Fruit fly (Drosophila melanogaster) whole organism, embryonic: ENCODE measurements around the gene Vti1b.

Source experiments
- Awh ChIP-seq: fragments of 200-800 bp; sonication (Bioruptor generic); IDR thresholded peaks from 2 replicates; pipeline ENCODE4, ENCODE4 v1.3.6; 2022; ENCODE audit warnings: missing biosample characterization, missing genetic modification characterization
- BEAF-32 ChIP-seq: fragments of 200-800 bp; sonication (Bioruptor generic); optimal IDR thresholded peaks from 3 replicates; lab custom pipeline; 2017; ENCODE audit warnings: missing biosample characterization, missing genetic modification characterization, mild to moderate bottlenecking, moderate library complexity, missing genetic modification reagents
- CG11398 ChIP-seq: fragments of 200-800 bp; sonication (Bioruptor generic); optimal IDR thresholded peaks from 2 replicates; lab custom pipeline; 2016; ENCODE audit warnings: missing biosample characterization, missing genetic modification characterization
- CG11560 ChIP-seq: fragments of 200-800 bp; sonication (Bioruptor generic); IDR thresholded peaks from 3 replicates; pipeline ENCODE4 v1.3.6; 2022; ENCODE audit warnings: missing biosample characterization, missing genetic modification characterization
- CG12071 ChIP-seq: fragments of 200-800 bp; sonication (Bioruptor generic); optimal IDR thresholded peaks from 3 replicates; lab custom pipeline; 2018; ENCODE audit warnings: missing biosample characterization, mild to moderate bottlenecking, missing genetic modification characterization
- CG12219 ChIP-seq: fragments of 200-800 bp; sonication (Bioruptor generic); optimal IDR thresholded peaks from 3 replicates; lab custom pipeline; 2018; ENCODE audit warnings: missing biosample characterization, mild to moderate bottlenecking, missing genetic modification characterization
- CG12391 ChIP-seq: fragments of 200-800 bp; sonication (Bioruptor generic); optimal IDR thresholded peaks from 3 replicates; lab custom pipeline; 2018; ENCODE audit warnings: missing biosample characterization, mild to moderate bottlenecking, missing genetic modification characterization, moderate library complexity
- CG12659 ChIP-seq: fragments of 200-800 bp; sonication (Bioruptor generic); optimal IDR thresholded peaks from 3 replicates; lab custom pipeline; 2017; ENCODE audit warnings: mild to moderate bottlenecking, missing biosample characterization, missing genetic modification reagents, missing genetic modification characterization
- CG13894 ChIP-seq: fragments of 200-800 bp; sonication (Bioruptor generic); optimal IDR thresholded peaks from 3 replicates; lab custom pipeline; 2018; ENCODE audit warnings: missing biosample characterization, mild to moderate bottlenecking, missing genetic modification characterization, moderate library complexity
- CG14014 ChIP-seq: fragments of 200-800 bp; sonication (Bioruptor generic); IDR thresholded peaks from 2 replicates; pipeline ENCODE4 v1.3.6; 2022; ENCODE audit warnings: missing biosample characterization, missing genetic modification characterization
- CG15696 ChIP-seq: fragments of 200-800 bp; sonication (Bioruptor generic); optimal IDR thresholded peaks from 2 replicates; lab custom pipeline; 2019; ENCODE audit warnings: missing biosample characterization, mild to moderate bottlenecking, missing genetic modification characterization, moderate library complexity
- CG17186 ChIP-seq: fragments of 200-800 bp; sonication (Bioruptor generic); optimal IDR thresholded peaks from 3 replicates; lab custom pipeline; 2017; ENCODE audit warnings: missing biosample characterization, missing genetic modification reagents, missing genetic modification characterization
- CG17568 ChIP-seq: fragments of 200-800 bp; sonication (Bioruptor generic); optimal IDR thresholded peaks from 2 replicates; lab custom pipeline; 2018; ENCODE audit warnings: missing biosample characterization, mild to moderate bottlenecking, missing genetic modification characterization, moderate library complexity
- CG1792 ChIP-seq: fragments of 200-800 bp; sonication (Bioruptor generic); optimal IDR thresholded peaks from 2 replicates; lab custom pipeline; 2016; ENCODE audit warnings: missing biosample characterization, missing genetic modification characterization
- CG32532 ChIP-seq: fragments of 200-800 bp; sonication (Bioruptor generic); IDR thresholded peaks from 2 replicates; pipeline ENCODE4 v1.3.6; 2022; ENCODE audit warnings: missing biosample characterization, missing genetic modification characterization
- CG32767 ChIP-seq: fragments of 200-800 bp; sonication (Bioruptor generic); IDR thresholded peaks from 2 replicates; pipeline ENCODE4 v1.3.6; 2022; ENCODE audit warnings: missing biosample characterization, missing genetic modification characterization
- CG4820 ChIP-seq: fragments of 200-800 bp; sonication (Bioruptor generic); optimal IDR thresholded peaks from 3 replicates; lab custom pipeline; 2016; ENCODE audit warnings: missing biosample characterization, missing genetic modification characterization
- CG4854 ChIP-seq: fragments of 200-800 bp; sonication (Bioruptor generic); optimal IDR thresholded peaks from 2 replicates; lab custom pipeline; 2016; ENCODE audit warnings: missing biosample characterization, missing genetic modification characterization, inconsistent platforms
- CG7271 ChIP-seq: fragments of 200-800 bp; sonication (Bioruptor generic); optimal IDR thresholded peaks from 2 replicates; lab custom pipeline; 2018; ENCODE audit warnings: missing biosample characterization, mild to moderate bottlenecking, missing genetic modification characterization, moderate library complexity
- CG7372 ChIP-seq: fragments of 200-800 bp; sonication (Bioruptor generic); IDR thresholded peaks from 2 replicates; pipeline ENCODE4 v1.3.6; 2022; ENCODE audit warnings: missing biosample characterization, missing genetic modification characterization
- CG9215 ChIP-seq: fragments of 200-800 bp; sonication (Bioruptor generic); IDR thresholded peaks from 2 replicates; pipeline ENCODE4 v1.3.6; 2022; ENCODE audit warnings: missing biosample characterization, missing genetic modification characterization
- D19A ChIP-seq: fragments of 200-800 bp; optimal IDR thresholded peaks from 3 replicates; lab custom pipeline; 2019; ENCODE audit warnings: missing biosample characterization, mild to moderate bottlenecking, missing genetic modification characterization, moderate library complexity
- Ets97D ChIP-seq: fragments of 200-800 bp; sonication (Bioruptor generic); optimal IDR thresholded peaks from 3 replicates; lab custom pipeline; 2016; ENCODE audit warnings: missing biosample characterization, missing genetic modification characterization
- Fer3 ChIP-seq: fragments of 200-800 bp; sonication (Bioruptor generic); optimal IDR thresholded peaks from 2 replicates; lab custom pipeline; 2018; ENCODE audit warnings: missing biosample characterization, mild to moderate bottlenecking, missing genetic modification characterization, moderate library complexity
- Hr78 ChIP-seq, 2 experiments: fragments of 200-800 bp in 1 of 2; fragments of >200 bp in 1 of 2; sonication (Bioruptor generic) in 1 of 2; optimal IDR thresholded peaks; 2 replicates each; lab custom pipeline; 2017 to 2019; ENCODE audit warnings: missing biosample characterization in 2 of 2, missing genetic modification characterization in 2 of 2, mild to moderate bottlenecking in 1 of 2, moderate library complexity in 1 of 2
- Kr ChIP-seq: fragments of 200-800 bp; sonication (Bioruptor generic); optimal IDR thresholded peaks from 2 replicates; lab custom pipeline; 2017; ENCODE audit warnings: missing biosample characterization, mild to moderate bottlenecking, missing genetic modification characterization
- Lhr ChIP-seq: fragments of 200-800 bp; sonication (Bioruptor generic); optimal IDR thresholded peaks from 3 replicates; lab custom pipeline; 2017; ENCODE audit warnings: mild to moderate bottlenecking, missing biosample characterization, missing genetic modification reagents, missing genetic modification characterization
- MTF-1 ChIP-seq: fragments of 200-800 bp; sonication (Bioruptor generic); optimal IDR thresholded peaks from 2 replicates; lab custom pipeline; 2018; ENCODE audit warnings: missing biosample characterization, mild to moderate bottlenecking, missing genetic modification characterization, borderline replicate concordance
- Mrtf ChIP-seq: fragments of 200-800 bp; sonication (Bioruptor generic); IDR thresholded peaks from 3 replicates; pipeline ENCODE4 v1.3.6; 2022; ENCODE audit warnings: missing biosample characterization, missing genetic modification characterization
- TFAM ChIP-seq: fragments of 200-800 bp; sonication (Bioruptor generic); optimal IDR thresholded peaks from 2 replicates; lab custom pipeline; 2017; ENCODE audit warnings: missing biosample characterization, missing genetic modification characterization, inconsistent platforms
- Trl ChIP-seq, 3 experiments: fragments of >200 bp in 2 of 3; fragments of 200-800 bp in 1 of 3; sonication (Bioruptor generic) in 1 of 3; optimal IDR thresholded peaks; 2 replicates in 1 of 3; 3 replicates in 2 of 3; lab custom pipeline; 2016 to 2017; ENCODE audit warnings: missing biosample characterization in 1 of 3, missing genetic modification characterization in 1 of 3
- ato ChIP-seq: fragments of 200-800 bp; sonication (Bioruptor generic); IDR thresholded peaks from 2 replicates; pipeline ENCODE4 v1.3.6; 2022; ENCODE audit warnings: missing biosample characterization, missing genetic modification characterization; ENCODE audit not compliant: partially characterized antibody
- chinmo ChIP-seq: fragments of 200-800 bp; sonication (Bioruptor generic); IDR thresholded peaks from 4 replicates; pipeline ENCODE4 v1.3.6; 2022; ENCODE audit warnings: missing biosample characterization, missing genetic modification characterization; ENCODE audit not compliant: partially characterized antibody
- gfzf ChIP-seq: fragments of 200-800 bp; sonication (Bioruptor generic); optimal IDR thresholded peaks from 2 replicates; lab custom pipeline; 2016; ENCODE audit warnings: missing biosample characterization, mild to moderate bottlenecking, missing genetic modification characterization, moderate library complexity
- gsb-n ChIP-seq: fragments of 200-800 bp; sonication (Bioruptor generic); optimal IDR thresholded peaks from 3 replicates; lab custom pipeline; 2018; ENCODE audit warnings: missing biosample characterization, mild to moderate bottlenecking, missing genetic modification characterization
- hbn ChIP-seq: fragments of 200-800 bp; sonication (Bioruptor generic); IDR thresholded peaks from 2 replicates; pipeline ENCODE4 v1.3.6; 2022; ENCODE audit warnings: missing biosample characterization, missing genetic modification characterization; ENCODE audit not compliant: partially characterized antibody
- ind ChIP-seq: fragments of 200-800 bp; sonication (Bioruptor generic); optimal IDR thresholded peaks from 3 replicates; lab custom pipeline; 2016; ENCODE audit warnings: missing biosample characterization, missing genetic modification characterization
- kay ChIP-seq: fragments of 200-800 bp; sonication (Bioruptor generic); optimal IDR thresholded peaks from 2 replicates; lab custom pipeline; 2016; ENCODE audit warnings: missing biosample characterization, missing genetic modification characterization
- lab ChIP-seq: fragments of 200-800 bp; sonication (Bioruptor generic); optimal IDR thresholded peaks from 3 replicates; lab custom pipeline; 2017; ENCODE audit warnings: missing biosample characterization, missing genetic modification characterization, mild to moderate bottlenecking, moderate library complexity, missing genetic modification reagents
- mam ChIP-seq: fragments of 200-800 bp; sonication (Bioruptor generic); optimal IDR thresholded peaks from 3 replicates; lab custom pipeline; 2016; ENCODE audit warnings: missing biosample characterization, missing genetic modification characterization
- otp ChIP-seq: fragments of 200-800 bp; sonication (Bioruptor generic); IDR thresholded peaks from 3 replicates; pipeline ENCODE4, ENCODE4 v1.3.6; 2022; ENCODE audit warnings: missing biosample characterization, missing genetic modification characterization
- pfk ChIP-seq: fragments of 200-800 bp; sonication (Bioruptor generic); optimal IDR thresholded peaks from 2 replicates; lab custom pipeline; 2018; ENCODE audit warnings: missing biosample characterization, mild to moderate bottlenecking, missing genetic modification characterization, moderate library complexity
- phol ChIP-seq: fragments of 200-800 bp; sonication (Bioruptor generic); optimal IDR thresholded peaks from 3 replicates; lab custom pipeline; 2018; ENCODE audit warnings: missing biosample characterization, mild to moderate bottlenecking, missing genetic modification characterization, moderate library complexity
- repo ChIP-seq: fragments of 200-800 bp; sonication (Bioruptor generic); optimal IDR thresholded peaks from 2 replicates; lab custom pipeline; 2016; ENCODE audit warnings: missing biosample characterization, missing genetic modification characterization
- seq ChIP-seq: fragments of 200-800 bp; sonication (Bioruptor generic); IDR thresholded peaks from 2 replicates; pipeline ENCODE4 v1.3.6; 2022; ENCODE audit warnings: missing biosample characterization, missing genetic modification characterization
- sqz ChIP-seq: fragments of 200-800 bp; sonication (Bioruptor generic); optimal IDR thresholded peaks from 3 replicates; lab custom pipeline; 2018; ENCODE audit warnings: missing biosample characterization, mild to moderate bottlenecking, missing genetic modification characterization
- ssp ChIP-seq: fragments of 200-800 bp; sonication (Bioruptor generic); IDR thresholded peaks from 2 replicates; pipeline ENCODE4 v1.3.6; 2022; ENCODE audit warnings: missing biosample characterization, missing genetic modification characterization
- twi ChIP-seq: fragments of 200-800 bp; optimal IDR thresholded peaks from 2 replicates; lab custom pipeline; 2019; ENCODE audit warnings: missing biosample characterization, mild to moderate bottlenecking, missing genetic modification characterization, moderate library complexity

Gene Vti1b

dm6 chr3R:18365978-18366643 lies 30.7 kb upstream of the Vti1b start, which contains the start of the genes WRNexo and Nup43 (continued):
- TF ChIP-seq Trl (optimal IDR thresholded peaks at IDR 0.05; lab: Kevin White, UChicago) (no peak), Trl (GFP tag; optimal IDR thresholded peaks at IDR 0.05; lab: Kevin White, UChicago) (no peak), phol (tag; lab: Kevin White, UChicago) (peak; percentile 59), mam (GFP tag; lab: Kevin White, UChicago) (peak; percentile 61), BEAF-32 (GFP tag; lab: Kevin White, UChicago) (peak; percentile 37), gsb-n (no peak), ind (peak; percentile 49), Awh (no peak), Hr78 (GFP tag; optimal IDR thresholded peaks at IDR 0.05; lab: Kevin White, UChicago) (no peak), CG7271 (tag; lab: Kevin White, UChicago) (no peak), Ets97D (GFP tag; lab: Kevin White, UChicago) (no peak), CG11560 (tag; lab: Robert Waterston, UW) (no peak), CG9215 (GFP tag; lab: Robert Waterston, UW) (0 out of 2 replicates have a peak, but pooled peaks have one; percentile 10), CG12071 (GFP tag; lab: Kevin White, UChicago) (no peak), kay (no peak), otp (GFP tag; lab: Robert Waterston, UW) (no peak), repo (no peak), MTF-1 (GFP tag; lab: Kevin White, UChicago) (no peak), CG7372 (0 out of 2 replicates have a peak, but pooled peaks have one; percentile 32), Kr (GFP tag; lab: Kevin White, UChicago) (no peak), twi (tag; lab: Kevin White, UChicago) (no peak), CG17568 (GFP tag; lab: Kevin White, UChicago) (no peak), seq (no peak), CG12391 (tag; lab: Kevin White, UChicago) (peak; percentile 44), CG15696 (peak; percentile 47), CG11398 (GFP tag; lab: Kevin White, UChicago) (no peak), chinmo (GFP tag; lab: Robert Waterston, UW) (no peak), CG17186 (no peak), CG32532 (GFP tag; lab: Robert Waterston, UW) (peak; percentile 59), CG12659 (GFP tag; lab: Kevin White, UChicago) (peak; percentile 53), gfzf (peak; percentile 82), Lhr (GFP tag; lab: Kevin White, UChicago) (peak; percentile 44), CG12219 (no peak), lab (no peak), sqz (GFP tag; lab: Kevin White, UChicago) (no peak), hbn (no peak), CG1792 (peak; percentile 9), CG14014 (GFP tag; lab: Robert Waterston, UW) (peak; percentile 43; the same call in 1 of the 2 replicates), D19A (tag; lab: Kevin White, UChicago) (no peak), Mrtf (GFP tag; lab: Robert Waterston, UW) (no peak), Fer3 (tag; lab: Kevin White, UChicago) (no peak), TFAM (GFP tag; lab: Kevin White, UChicago) (no peak), pfk (GFP tag; lab: Kevin White, UChicago) (peak; percentile 69), CG32767 (GFP tag; lab: Robert Waterston, UW) (no peak), CG13894 (tag; lab: Kevin White, UChicago) (no peak), ssp (GFP tag; lab: Robert Waterston, UW) (peak; percentile 33; the same call in 1 of the 2 replicates), ato (GFP tag; lab: Robert Waterston, UW) (no peak), CG4820 (GFP tag; lab: Kevin White, UChicago) (peak; percentile 9), CG4854 (GFP tag; lab: Kevin White, UChicago) (no peak)
